Fruit fly (Drosophila melanogaster): Measurements from ENCODE around the gene MTA1-like.

The MTA1-like gene

DNA sequence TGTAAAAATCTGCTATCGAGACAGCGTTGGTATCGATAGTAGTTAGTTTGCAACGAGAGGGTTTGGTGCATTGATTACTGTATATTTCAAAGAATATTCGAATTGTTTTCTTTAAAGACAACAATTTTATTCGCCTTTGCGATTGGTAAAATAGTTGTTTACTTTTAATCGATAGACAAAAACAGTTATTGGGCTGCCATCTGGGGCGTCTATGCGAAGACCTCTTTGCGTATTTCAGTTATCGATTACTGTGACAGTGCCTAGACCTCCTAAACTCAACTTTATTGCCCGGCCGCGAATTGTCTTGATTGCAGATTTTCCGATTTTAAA lies 35.5 kb downstream of the MTA1-like start, which contains the start of gene Atu (continued):
- TF ChIP-seq dpn (GFP tag; optimal IDR thresholded peaks at IDR 0.05) = peak in 1 of 2 experiments; percentile 16
- no peak for TF ChIP-seq Awh (GFP tag; IDR thresholded peaks at IDR 0.05)
- peak; percentile 61 for TF ChIP-seq CG10267 (tag; optimal IDR thresholded peaks at IDR 0.05)
- TF ChIP-seq sna (GFP tag; IDR thresholded peaks at IDR 0.05; ENCODE audit: partially characterized antibody) = peak; percentile 93
- peak; percentile 63 for TF ChIP-seq Myb (GFP tag; optimal IDR thresholded peaks at IDR 0.05)
- peak; percentile 32 for TF ChIP-seq CG9727 (GFP tag; optimal IDR thresholded peaks at IDR 0.05)
- TF ChIP-seq CG15514 (GFP tag; optimal IDR thresholded peaks at IDR 0.05) = peak; percentile 71
- peak; percentile 87 for TF ChIP-seq chinmo (GFP tag; IDR thresholded peaks at IDR 0.05; ENCODE audit: partially characterized antibody)
- no peak for TF ChIP-seq PHDP (tag; optimal IDR thresholded peaks at IDR 0.05)
- peak; percentile 79 for TF ChIP-seq HmgZ (tag; optimal IDR thresholded peaks at IDR 0.05)
- peak; percentile 92 for TF ChIP-seq Sin3A (optimal IDR thresholded peaks at IDR 0.05)
- no peak for TF ChIP-seq CG17912 (GFP tag; optimal IDR thresholded peaks at IDR 0.05)
- peak; percentile 2 for TF ChIP-seq NC2α (GFP tag; optimal IDR thresholded peaks at IDR 0.05)
- peak; percentile 88 for TF ChIP-seq sens (GFP tag)
- no peak for TF ChIP-seq H15 (GFP tag; IDR thresholded peaks at IDR 0.05)
- TF ChIP-seq CG9817 (tag; optimal IDR thresholded peaks at IDR 0.05) = peak; percentile 25
- TF ChIP-seq slp2 (GFP tag; optimal IDR thresholded peaks at IDR 0.05) = no peak
- peak; percentile 74 for TF ChIP-seq CG12659 (GFP tag; optimal IDR thresholded peaks at IDR 0.05)
- TF ChIP-seq BEAF-32 (GFP tag; optimal IDR thresholded peaks at IDR 0.05) = peak; percentile 96
- peak; percentile 28 for TF ChIP-seq tin (GFP tag; optimal IDR thresholded peaks at IDR 0.05)
- peak; percentile 10 for TF ChIP-seq Meics (GFP tag; optimal IDR thresholded peaks at IDR 0.05)
- no peak for TF ChIP-seq CG3065 (GFP tag; optimal IDR thresholded peaks at IDR 0.05)
- TF ChIP-seq Max (GFP tag; optimal IDR thresholded peaks at IDR 0.05) = peak; percentile 3
- TF ChIP-seq Stat92E (GFP tag; optimal IDR thresholded peaks at IDR 0.05) = no peak
- peak; percentile 54 for TF ChIP-seq shn (GFP tag; optimal IDR thresholded peaks at IDR 0.05)
- no peak for TF ChIP-seq Spps (tag; optimal IDR thresholded peaks at IDR 0.05)
- peak; percentile 94 for TF ChIP-seq CG34224 (GFP tag; IDR thresholded peaks at IDR 0.05; ENCODE audit: partially characterized antibody)
- TF ChIP-seq Bgb (GFP tag; IDR thresholded peaks at IDR 0.05; ENCODE audit: partially characterized antibody) = peak; percentile 87
- TF ChIP-seq CG13624 (GFP tag; optimal IDR thresholded peaks at IDR 0.05) = no peak
- peak; percentile 10 for TF ChIP-seq her (GFP tag; optimal IDR thresholded peaks at IDR 0.05)
- no peak for TF ChIP-seq CG12219 (GFP tag; optimal IDR thresholded peaks at IDR 0.05)
- peak in 1 of 2 experiments; percentile 22 for TF ChIP-seq Hr78 (GFP tag; optimal IDR thresholded peaks at IDR 0.05)
- TF ChIP-seq CG15269 (tag; optimal IDR thresholded peaks at IDR 0.05) = no peak
- no peak for TF ChIP-seq pan (optimal IDR thresholded peaks at IDR 0.05)
- TF ChIP-seq pan (GFP tag; optimal IDR thresholded peaks at IDR 0.05 in 1 of 2, IDR thresholded peaks at IDR 0.05 in 1 of 2) = peak in 1 of 2 experiments; percentile 17
- peak; percentile 73; the same call in 1 of the 2 replicates for TF ChIP-seq ato (GFP tag; IDR thresholded peaks at IDR 0.05; ENCODE audit: partially characterized antibody)
- TF ChIP-seq Sry-δ (GFP tag; optimal IDR thresholded peaks at IDR 0.05) = peak; percentile 96
- TF ChIP-seq Nf-YB (GFP tag; optimal IDR thresholded peaks at IDR 0.05) = no peak
- peak; percentile 47 for TF ChIP-seq Antp (GFP tag; optimal IDR thresholded peaks at IDR 0.05)
- peak; percentile 92 for TF ChIP-seq Doc3 (GFP tag; IDR thresholded peaks at IDR 0.05; ENCODE audit: partially characterized antibody)
- no peak for TF ChIP-seq CG2875 (GFP tag; optimal IDR thresholded peaks at IDR 0.05)
- peak; percentile 83 for TF ChIP-seq bbx (GFP tag; IDR thresholded peaks at IDR 0.05; ENCODE audit: partially characterized antibody)
- TF ChIP-seq dysf (GFP tag; IDR thresholded peaks at IDR 0.05) = no peak
- TF ChIP-seq ind (GFP tag; optimal IDR thresholded peaks at IDR 0.05) = peak; percentile 43
- no peak for TF ChIP-seq Dfd (GFP tag; optimal IDR thresholded peaks at IDR 0.05)
- peak; percentile 41; the same call in 1 of the 2 replicates for TF ChIP-seq Rfx (GFP tag; IDR thresholded peaks at IDR 0.05)
- peak; percentile 62 for TF ChIP-seq row (GFP tag; IDR thresholded peaks at IDR 0.05)
- TF ChIP-seq croc (GFP tag; conservative IDR thresholded peaks at IDR 0.05) = no peak
- peak; percentile 43; the same call in 1 of the 2 replicates for TF ChIP-seq CG31441 (GFP tag; IDR thresholded peaks at IDR 0.05)
- TF ChIP-seq CG1792 (GFP tag; optimal IDR thresholded peaks at IDR 0.05) = peak; percentile 99
